Worm (Caenorhabditis elegans) whole organism, midembryonic: ENCODE data around the gene ncx-8.

ENCODE experiments used
- T22C8.4 ChIP-seq: fragments of 200-800 bp; sonication (Bioruptor generic); IDR thresholded peaks from 2 replicates; pipeline ENCODE4 v1.3.6; 2022; ENCODE audit warnings: missing genetic modification characterization, missing compliant biosample characterization
- cog-1 ChIP-seq: sonication (generic microtip); optimal IDR thresholded peaks from 2 replicates; lab custom pipeline; 2016; ENCODE audit warnings: missing genetic modification characterization, missing compliant biosample characterization
- flt-1 ChIP-seq: fragments of 200-800 bp; sonication (Bioruptor generic); IDR thresholded peaks from 2 replicates; pipeline ENCODE4 v1.3.6; 2022; ENCODE audit warnings: missing genetic modification characterization, missing compliant biosample characterization
- klf-2 ChIP-seq: fragments of 200-800 bp; sonication (Bioruptor generic); conservative IDR thresholded peaks from 2 replicates; pipeline ENCODE4 v1.3.6; 2022; ENCODE audit warnings: missing genetic modification reagents, missing genetic modification characterization, missing compliant biosample characterization
- med-1 ChIP-seq: sonication (generic microtip); optimal IDR thresholded peaks from 2 replicates; lab custom pipeline; 2017; ENCODE audit warnings: missing genetic modification characterization, mild to moderate bottlenecking, missing compliant biosample characterization, antibody characterized with exemption, missing genetic modification reagents; ENCODE audit not compliant: insufficient read depth
- ref-1 ChIP-seq: fragments of 200-800 bp; sonication (Bioruptor generic); conservative IDR thresholded peaks from 2 replicates; pipeline ENCODE4 v1.3.6; 2022; ENCODE audit warnings: missing genetic modification reagents, missing genetic modification characterization, missing compliant biosample characterization
- tab-1 ChIP-seq: fragments of 200-800 bp; sonication (Bioruptor generic); IDR thresholded peaks from 2 replicates; pipeline ENCODE4 v1.3.6; 2022; ENCODE audit warnings: missing genetic modification characterization, missing compliant biosample characterization
- ztf-23 ChIP-seq: fragments of 200-800 bp; sonication (Bioruptor generic); IDR thresholded peaks from 2 replicates; pipeline ENCODE4 v1.3.6; 2022; ENCODE audit warnings: missing genetic modification reagents, missing genetic modification characterization, missing compliant biosample characterization
- ztf-29 ChIP-seq: fragments of 200-800 bp; sonication (Bioruptor generic); IDR thresholded peaks from 2 replicates; pipeline ENCODE4 v1.3.6; 2022; ENCODE audit warnings: missing genetic modification reagents, missing genetic modification characterization, missing compliant biosample characterization

ncx-8 gene

ce11 chrV:4967238-4967637, 19.8 kb downstream of the ncx-8 start:
- TF ChIP-seq med-1 (GFP tag; lab: Kevin White, UChicago) (no peak), T22C8.4 (GFP tag; lab: Robert Waterston, UW) (no peak), ref-1 (GFP tag; lab: Robert Waterston, UW) (no peak), flt-1 (no peak), cog-1 (peak; percentile 6)

ce11 chrV:4965790-4966189, 21.2 kb downstream of the ncx-8 start:
- TF ChIP-seq flt-1 (no peak), tab-1 (GFP tag; lab: Robert Waterston, UW) (no peak), klf-2 (GFP tag; lab: Robert Waterston, UW) (no peak), ref-1 (GFP tag; lab: Robert Waterston, UW) (no peak), ztf-23 (no peak), T22C8.4 (GFP tag; lab: Robert Waterston, UW) (no peak), ztf-29 (no peak), med-1 (GFP tag; lab: Kevin White, UChicago) (no peak), cog-1 (no peak)

DNA sequence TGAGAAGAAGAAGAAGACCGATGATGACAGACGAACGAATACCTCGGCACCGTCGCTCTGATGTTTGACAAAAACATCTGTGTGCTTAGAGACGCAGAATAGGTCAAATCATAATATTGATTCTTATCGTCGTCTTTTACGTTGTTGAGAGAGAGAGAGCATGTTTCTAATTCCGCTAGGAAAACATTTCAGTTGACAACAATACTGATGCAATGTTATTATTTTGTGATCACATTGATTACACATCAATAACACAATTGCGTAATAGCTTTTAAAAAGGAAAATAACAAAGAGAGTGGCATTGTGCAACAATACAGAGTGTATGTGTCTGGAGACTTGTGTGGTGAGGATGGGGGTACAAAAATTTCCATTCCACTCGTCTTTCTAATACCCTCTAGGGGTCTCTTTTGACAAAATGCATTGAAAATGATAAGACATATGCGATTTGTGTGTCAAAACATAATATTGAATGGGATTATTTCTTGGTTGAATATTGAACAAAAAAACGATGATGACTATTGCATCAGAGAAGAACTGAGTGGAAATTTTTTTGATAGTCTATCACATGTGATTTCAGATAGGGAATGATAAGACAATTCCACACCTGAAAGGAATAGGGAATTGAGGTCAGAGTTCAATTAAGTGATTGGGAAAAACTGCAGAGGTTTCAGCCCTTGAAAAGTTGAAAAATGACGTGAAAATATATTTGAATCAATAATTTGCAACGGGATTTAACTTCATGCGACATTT, 22.2 kb downstream of the ncx-8 start:
- TF ChIP-seq cog-1 = no peak

- no peak for TF ChIP-seq med-1 (GFP tag; lab: Kevin White, UChicago)
- TF ChIP-seq tab-1 (GFP tag; lab: Robert Waterston, UW) = 0 out of 2 replicates have a peak, but pooled peaks have one; percentile 64
- peak; percentile 27 for TF ChIP-seq cog-1
Measured at ce11 chrV:4964020-4964635, 22.9 kb downstream of the ncx-8 start.

DNA sequence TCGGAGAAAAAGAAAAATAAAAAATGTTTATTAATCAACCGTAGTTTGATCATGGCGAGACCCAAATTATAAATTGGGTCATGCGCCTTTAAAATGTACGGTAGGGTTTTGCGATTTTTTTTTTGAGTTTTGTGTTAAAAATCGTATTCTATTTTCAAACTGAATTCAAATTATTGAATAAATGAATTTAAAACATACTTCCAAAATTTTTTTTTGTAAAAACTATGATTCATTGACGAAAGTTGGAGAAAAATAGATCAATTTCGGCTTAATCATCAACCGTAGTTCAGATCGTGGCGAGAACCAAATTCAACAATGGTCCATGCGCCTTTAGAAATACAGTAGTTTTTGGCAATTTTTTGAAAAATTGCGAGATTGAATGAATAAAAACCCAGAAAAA, 23.4 kb downstream of the ncx-8 start:
- no peak for TF ChIP-seq tab-1 (GFP tag; lab: Robert Waterston, UW)
- TF ChIP-seq flt-1 = no peak
- no peak for TF ChIP-seq ref-1 (GFP tag; lab: Robert Waterston, UW)
- no peak for TF ChIP-seq ztf-23
- no peak for TF ChIP-seq ztf-29

DNA sequence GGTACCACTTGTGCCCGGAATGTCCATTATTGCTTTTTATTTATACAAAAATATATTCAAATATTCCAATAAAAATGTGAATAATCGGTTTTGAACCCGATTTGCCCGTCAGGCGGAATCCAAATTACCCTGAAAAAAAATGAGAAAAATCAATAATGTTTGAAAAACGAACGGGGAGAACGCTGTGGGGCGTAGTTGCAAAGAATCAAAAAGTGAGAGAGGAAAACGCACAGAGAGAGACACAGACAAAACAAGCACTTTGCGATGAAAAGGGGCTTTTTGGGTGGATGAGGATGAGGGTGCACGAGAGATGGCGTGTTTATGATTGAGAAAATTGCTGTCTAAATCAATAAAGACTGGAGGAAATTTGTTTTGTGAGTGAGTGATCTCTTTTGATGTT, 24.0 kb downstream of the ncx-8 start, which contains the start of gene tam-1:
TSS of gene tam-1 (minus strand) at position 135 of the 400 bp plus-strand sequence.
- TF ChIP-seq T22C8.4 (GFP tag; lab: Robert Waterston, UW) (peak; percentile 50; the same call in 1 of the 2 replicates), med-1 (GFP tag; lab: Kevin White, UChicago) (no peak), ztf-29 (0 out of 2 replicates have a peak, but pooled peaks have one; percentile 9)

ce11 chrV:4960686-4961085, 26.3 kb downstream of the ncx-8 start:
- TF ChIP-seq klf-2 (GFP tag; lab: Robert Waterston, UW) = 0 out of 2 replicates have a peak, but pooled peaks have one; percentile 22
- TF ChIP-seq cog-1 = no peak
- TF ChIP-seq ztf-23 = no peak
- TF ChIP-seq flt-1 = no peak
- no peak for TF ChIP-seq med-1 (GFP tag; lab: Kevin White, UChicago)

- TF ChIP-seq med-1 (GFP tag; lab: Kevin White, UChicago) (no peak), ref-1 (GFP tag; lab: Robert Waterston, UW) (no peak), cog-1 (no peak), ztf-23 (no peak), klf-2 (GFP tag; lab: Robert Waterston, UW) (no peak), tab-1 (GFP tag; lab: Robert Waterston, UW) (no peak), flt-1 (no peak)
Measured at ce11 chrV:4957619-4958018, 29.4 kb downstream of the ncx-8 start.

ce11 chrV:4956529-4956928, 30.5 kb downstream of the ncx-8 start, which contains the start of gene str-208:
str-208 (plus strand) TSS chrV:4956829.
- TF ChIP-seq flt-1 = no peak
- no peak for TF ChIP-seq cog-1
- TF ChIP-seq ztf-23 = no peak
- no peak for TF ChIP-seq ref-1 (GFP tag; lab: Robert Waterston, UW)
- no peak for TF ChIP-seq med-1 (GFP tag; lab: Kevin White, UChicago)
- no peak for TF ChIP-seq tab-1 (GFP tag; lab: Robert Waterston, UW)
- no peak for TF ChIP-seq ztf-29
- TF ChIP-seq T22C8.4 (GFP tag; lab: Robert Waterston, UW) = no peak
- TF ChIP-seq klf-2 (GFP tag; lab: Robert Waterston, UW) = no peak

- no peak for TF ChIP-seq cog-1
- TF ChIP-seq ztf-29 = no peak
- TF ChIP-seq tab-1 (GFP tag; lab: Robert Waterston, UW) = no peak
- no peak for TF ChIP-seq ztf-23
- no peak for TF ChIP-seq T22C8.4 (GFP tag; lab: Robert Waterston, UW)
- TF ChIP-seq flt-1 = no peak
- no peak for TF ChIP-seq ref-1 (GFP tag; lab: Robert Waterston, UW)
- TF ChIP-seq klf-2 (GFP tag; lab: Robert Waterston, UW) = no peak
- TF ChIP-seq med-1 (GFP tag; lab: Kevin White, UChicago) = no peak
Measured at ce11 chrV:4951434-4951833, 35.6 kb downstream of the ncx-8 start, which contains the start of gene str-207. str-207 (plus strand) TSS chrV:4951734.

DNA sequence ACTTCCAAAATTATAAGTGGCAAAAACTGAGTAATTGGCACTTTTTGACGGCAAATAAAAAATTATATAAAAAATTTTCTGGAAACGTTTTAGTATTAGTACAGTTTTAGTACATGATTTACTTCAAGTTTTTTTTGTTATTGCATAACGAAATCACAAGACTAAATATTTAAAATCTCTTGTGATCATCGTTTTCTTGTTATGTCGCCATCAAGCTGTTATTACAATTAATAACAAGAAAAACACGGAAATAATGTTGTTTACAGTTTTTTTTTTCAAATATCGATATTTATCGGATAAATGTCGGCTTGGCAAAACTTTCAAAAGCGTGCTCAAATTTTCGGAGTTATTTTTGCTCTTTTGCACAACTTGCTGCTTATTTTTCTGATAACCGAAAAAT, 38.4 kb downstream of the ncx-8 start, which contains the start of gene str-209:
TSS of gene str-209 (plus strand) at position 301 of the 400 bp plus-strand sequence.
- TF ChIP-seq ztf-29 (no peak), flt-1 (no peak), ref-1 (GFP tag; lab: Robert Waterston, UW) (no peak), klf-2 (GFP tag; lab: Robert Waterston, UW) (no peak), ztf-23 (no peak), T22C8.4 (GFP tag; lab: Robert Waterston, UW) (no peak), med-1 (GFP tag; lab: Kevin White, UChicago) (no peak), tab-1 (GFP tag; lab: Robert Waterston, UW) (no peak), cog-1 (no peak)
